Fruit fly (Drosophila melanogaster): ENCODE results near the gene glu.

The glu gene

DNA sequence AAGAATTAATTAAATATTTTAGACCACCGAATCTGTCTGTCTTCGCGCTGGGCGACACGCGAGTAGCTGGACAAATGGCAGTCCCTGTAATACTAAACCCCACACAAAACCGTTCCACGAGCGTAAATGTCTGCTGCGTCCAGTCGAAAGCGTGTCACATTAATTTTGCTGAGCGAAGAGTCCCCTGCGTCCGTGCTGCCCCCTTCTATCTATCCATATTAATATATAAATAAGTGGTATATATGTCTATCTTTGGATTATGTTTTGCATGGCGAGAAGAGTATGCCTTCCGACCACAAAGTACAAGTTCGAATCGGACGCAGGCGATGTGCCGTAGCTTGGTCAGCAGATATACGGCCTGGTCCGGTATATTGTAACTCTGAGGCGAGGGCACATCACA, 14.2 kb upstream of the glu start:
- no peak for TF ChIP-seq CG8301 (tag; optimal IDR thresholded peaks at IDR 0.05)
- TF ChIP-seq gl (tag; optimal IDR thresholded peaks at IDR 0.05) = no peak
- TF ChIP-seq CG34367 (tag; optimal IDR thresholded peaks at IDR 0.05) = no peak
- TF ChIP-seq rn (GFP tag; IDR thresholded peaks at IDR 0.05) = no peak
- no peak for TF ChIP-seq CG14655 (GFP tag; optimal IDR thresholded peaks at IDR 0.05)
- no peak for TF ChIP-seq CG10348 (GFP tag; IDR thresholded peaks at IDR 0.05)
- no peak for TF ChIP-seq CG32121 (GFP tag; IDR thresholded peaks at IDR 0.05)
- TF ChIP-seq CG13204 (GFP tag; optimal IDR thresholded peaks at IDR 0.05) = no peak
- TF ChIP-seq CG17806 (tag; optimal IDR thresholded peaks at IDR 0.05) = no peak
- no peak for TF ChIP-seq CG15710 (tag; optimal IDR thresholded peaks at IDR 0.05)
- no peak for TF ChIP-seq CG4496 (GFP tag; IDR thresholded peaks at IDR 0.05)
- TF ChIP-seq CG8159 (tag; optimal IDR thresholded peaks at IDR 0.05) = no peak

DNA sequence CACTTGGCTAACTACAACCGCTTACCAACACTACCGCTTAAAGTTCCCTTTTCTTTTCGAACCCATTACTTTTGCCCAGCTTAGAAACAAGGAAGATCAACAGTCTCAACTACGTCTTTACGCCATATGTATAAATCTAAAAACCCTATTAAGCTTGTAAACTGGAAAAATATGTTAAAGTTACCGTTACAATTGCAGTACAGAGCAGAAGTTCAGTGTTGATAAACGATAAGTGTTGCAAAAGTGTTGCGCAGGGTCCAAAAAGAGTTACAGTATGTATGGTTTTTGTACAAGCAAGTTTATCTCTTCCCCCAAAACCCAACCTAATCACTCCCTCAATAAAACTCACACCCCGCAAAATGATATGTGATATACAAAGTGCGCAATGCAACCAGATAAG, 9.0 kb upstream of the glu start:
- TF ChIP-seq Snoo (tag; optimal IDR thresholded peaks at IDR 0.05) (no peak), CG15710 (tag; optimal IDR thresholded peaks at IDR 0.05) (no peak), gl (tag; optimal IDR thresholded peaks at IDR 0.05) (no peak), CG32121 (GFP tag; IDR thresholded peaks at IDR 0.05) (no peak), CG9948 (tag; optimal IDR thresholded peaks at IDR 0.05) (no peak), CG8301 (tag; optimal IDR thresholded peaks at IDR 0.05) (no peak), D1 (tag; optimal IDR thresholded peaks at IDR 0.05) (no peak), CG4496 (GFP tag; IDR thresholded peaks at IDR 0.05) (no peak), CG12605 (GFP tag; IDR thresholded peaks at IDR 0.05) (no peak), CG13204 (GFP tag; optimal IDR thresholded peaks at IDR 0.05) (no peak), Pif1A (GFP tag; optimal IDR thresholded peaks at IDR 0.05) (no peak), CG34367 (tag; optimal IDR thresholded peaks at IDR 0.05) (no peak), CG14655 (GFP tag; optimal IDR thresholded peaks at IDR 0.05) (no peak), rn (GFP tag; IDR thresholded peaks at IDR 0.05) (no peak), fd96Ca (GFP tag; IDR thresholded peaks at IDR 0.05) (no peak), Pif1B (GFP tag; optimal IDR thresholded peaks at IDR 0.05) (no peak), EcR (GFP tag; optimal IDR thresholded peaks at IDR 0.05) (no peak), CG17806 (tag; optimal IDR thresholded peaks at IDR 0.05) (no peak)

DNA sequence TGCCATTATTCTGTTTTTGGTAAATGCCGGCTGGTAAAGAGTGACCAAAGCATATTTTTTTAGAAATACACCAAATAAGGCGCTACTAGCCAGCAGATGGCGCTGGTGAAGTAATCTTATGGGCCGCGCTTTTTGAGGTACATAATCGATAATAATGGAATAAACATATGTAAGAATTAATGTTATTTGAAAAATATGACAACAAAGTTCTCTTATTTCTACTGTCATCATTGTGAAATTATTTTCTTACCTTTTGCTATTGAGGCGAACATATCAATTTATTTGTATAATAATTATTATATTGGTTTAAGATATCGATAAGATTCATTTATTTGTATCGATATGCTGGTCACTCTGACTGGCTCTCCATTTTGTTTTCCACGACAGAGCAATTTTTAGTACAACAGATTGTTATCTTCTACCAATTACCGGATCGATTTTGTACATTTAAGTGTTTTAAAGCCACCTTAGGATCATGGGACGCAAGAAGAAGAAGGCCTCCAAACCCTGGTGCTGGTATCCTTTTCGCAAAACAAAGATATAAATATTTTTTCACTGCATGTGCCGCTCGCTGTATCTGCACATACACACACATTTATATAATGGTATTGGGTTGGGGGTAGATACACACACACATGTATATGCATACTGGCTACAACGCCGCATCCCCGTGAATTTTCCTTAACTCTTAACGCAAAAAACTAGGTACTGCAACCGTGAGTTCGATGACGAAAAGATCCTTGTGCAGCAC, 5.0 kb upstream of the glu start, which contains the start of the genes LSm7 and BuGZ:
Gene LSm7, minus strand, starts transcription at position 46 of the 751 bp plus-strand sequence.
Gene BuGZ, plus strand, starts transcription at position 351 of the 751 bp plus-strand sequence.
- TF ChIP-seq CG17806 (tag; optimal IDR thresholded peaks at IDR 0.05) = no peak
- TF ChIP-seq Pif1A (GFP tag; optimal IDR thresholded peaks at IDR 0.05) = no peak
- no peak for TF ChIP-seq CG14655 (GFP tag; optimal IDR thresholded peaks at IDR 0.05)
- no peak for TF ChIP-seq CG12605 (GFP tag; IDR thresholded peaks at IDR 0.05)
- TF ChIP-seq rn (GFP tag; IDR thresholded peaks at IDR 0.05) = no peak
- no peak for TF ChIP-seq Snoo (tag; optimal IDR thresholded peaks at IDR 0.05)

DNA sequence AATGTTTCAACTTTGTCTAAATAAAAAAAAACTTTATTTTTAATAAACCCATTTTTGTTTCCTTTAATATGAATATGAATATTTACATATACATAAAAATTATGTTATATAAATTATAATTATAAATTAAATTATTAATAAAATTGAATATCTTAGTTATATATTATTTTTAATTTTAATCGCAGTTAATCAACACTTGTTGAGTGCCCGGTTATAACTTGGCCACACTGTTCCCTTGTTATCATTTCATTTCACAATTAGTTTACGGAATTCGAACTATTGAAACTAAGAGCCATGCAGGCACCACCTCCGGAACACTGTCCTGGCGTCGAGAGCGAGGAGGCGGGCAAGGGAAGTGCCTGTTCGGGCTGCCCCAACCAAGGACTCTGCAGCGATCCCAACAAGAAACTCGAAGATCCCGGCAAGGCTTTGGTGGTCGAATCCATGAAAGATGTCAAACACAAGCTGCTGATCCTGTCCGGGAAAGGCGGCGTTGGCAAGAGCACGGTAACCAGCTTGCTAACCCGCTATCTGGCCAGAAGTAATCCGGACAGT, 5.8 kb downstream of the glu start, which contains the start of gene Nubp1:
Gene Nubp1, plus strand, starts transcription at position 213 of the 555 bp plus-strand sequence.
- no peak for TF ChIP-seq rn (GFP tag; IDR thresholded peaks at IDR 0.05)
- no peak for TF ChIP-seq CG8301 (tag; optimal IDR thresholded peaks at IDR 0.05)
- no peak for TF ChIP-seq Pif1B (GFP tag; optimal IDR thresholded peaks at IDR 0.05)
- no peak for TF ChIP-seq Ets98B (GFP tag; IDR thresholded peaks at IDR 0.05)
- TF ChIP-seq Pif1A (GFP tag; optimal IDR thresholded peaks at IDR 0.05) = no peak
- TF ChIP-seq CG14655 (GFP tag; optimal IDR thresholded peaks at IDR 0.05) = no peak
- TF ChIP-seq CG8159 (tag; optimal IDR thresholded peaks at IDR 0.05) = no peak
- TF ChIP-seq Snoo (tag; optimal IDR thresholded peaks at IDR 0.05) = no peak
- TF ChIP-seq CG9948 (tag; optimal IDR thresholded peaks at IDR 0.05) = no peak
- no peak for TF ChIP-seq CG17806 (tag; optimal IDR thresholded peaks at IDR 0.05)
- no peak for TF ChIP-seq CG12605 (GFP tag; IDR thresholded peaks at IDR 0.05)
- no peak for TF ChIP-seq CG10348 (GFP tag; IDR thresholded peaks at IDR 0.05)
- TF ChIP-seq fd96Ca (GFP tag; IDR thresholded peaks at IDR 0.05) = no peak
- no peak for TF ChIP-seq CG13204 (GFP tag; optimal IDR thresholded peaks at IDR 0.05)
- TF ChIP-seq D1 (tag; optimal IDR thresholded peaks at IDR 0.05) = no peak
- TF ChIP-seq CG32121 (GFP tag; IDR thresholded peaks at IDR 0.05) = no peak
- no peak for TF ChIP-seq EcR (GFP tag; optimal IDR thresholded peaks at IDR 0.05)
- no peak for TF ChIP-seq CG4496 (GFP tag; IDR thresholded peaks at IDR 0.05)
- no peak for TF ChIP-seq CG34367 (tag; optimal IDR thresholded peaks at IDR 0.05)
- no peak for TF ChIP-seq gl (tag; optimal IDR thresholded peaks at IDR 0.05)

DNA sequence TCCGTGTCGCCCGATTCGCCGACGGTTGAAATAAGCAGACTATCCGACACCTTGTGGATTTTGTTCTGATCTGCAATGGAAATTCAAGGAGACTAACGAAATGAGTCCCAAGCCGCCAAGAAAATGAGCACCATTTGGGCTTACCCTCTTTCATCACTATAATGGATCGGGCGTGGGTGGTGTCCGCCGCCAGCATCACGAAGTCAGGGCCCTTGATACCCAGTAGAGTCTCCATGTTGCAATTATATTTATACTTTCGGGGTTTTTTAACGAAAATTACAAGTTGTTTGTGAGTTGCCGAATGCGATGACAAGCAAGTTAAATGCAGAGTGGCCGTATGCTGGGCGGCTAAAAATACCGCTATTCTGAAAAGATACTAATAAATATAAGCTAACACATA, 6.4 kb downstream of the glu start, which contains the start of gene Prosbeta4:
Gene Prosbeta4, minus strand, starts transcription at position 335 of the 400 bp plus-strand sequence.
- no peak for TF ChIP-seq CG13204 (GFP tag; optimal IDR thresholded peaks at IDR 0.05)
- no peak for TF ChIP-seq CG10348 (GFP tag; IDR thresholded peaks at IDR 0.05)
- TF ChIP-seq CG9948 (tag; optimal IDR thresholded peaks at IDR 0.05) = no peak
- no peak for TF ChIP-seq Snoo (tag; optimal IDR thresholded peaks at IDR 0.05)
- TF ChIP-seq CG8301 (tag; optimal IDR thresholded peaks at IDR 0.05) = no peak
- TF ChIP-seq CG8159 (tag; optimal IDR thresholded peaks at IDR 0.05) = no peak
- TF ChIP-seq Ets98B (GFP tag; IDR thresholded peaks at IDR 0.05) = no peak
- TF ChIP-seq Pif1B (GFP tag; optimal IDR thresholded peaks at IDR 0.05) = no peak
- TF ChIP-seq CG14655 (GFP tag; optimal IDR thresholded peaks at IDR 0.05) = no peak
- no peak for TF ChIP-seq rn (GFP tag; IDR thresholded peaks at IDR 0.05)
- no peak for TF ChIP-seq CG17806 (tag; optimal IDR thresholded peaks at IDR 0.05)
- no peak for TF ChIP-seq CG15710 (tag; optimal IDR thresholded peaks at IDR 0.05)
- no peak for TF ChIP-seq fd96Ca (GFP tag; IDR thresholded peaks at IDR 0.05)
- no peak for TF ChIP-seq Pif1A (GFP tag; optimal IDR thresholded peaks at IDR 0.05)
- TF ChIP-seq CG32121 (GFP tag; IDR thresholded peaks at IDR 0.05) = no peak
- no peak for TF ChIP-seq gl (tag; optimal IDR thresholded peaks at IDR 0.05)
- TF ChIP-seq CG12605 (GFP tag; IDR thresholded peaks at IDR 0.05) = no peak
- no peak for TF ChIP-seq CG4496 (GFP tag; IDR thresholded peaks at IDR 0.05)
- no peak for TF ChIP-seq CG34367 (tag; optimal IDR thresholded peaks at IDR 0.05)
- no peak for TF ChIP-seq D1 (tag; optimal IDR thresholded peaks at IDR 0.05)
